Worm (Caenorhabditis elegans) whole organism, mixed stage, embryonic: Measurements from ENCODE around the gene nhr-124.

Experiments used
- M03D4.4 ChIP-seq: sonication (generic microtip); optimal IDR thresholded peaks from 2 replicates; lab custom pipeline; 2017; ENCODE audit warnings: mild to moderate bottlenecking, missing genetic modification characterization, missing compliant biosample characterization
- bed-3 ChIP-seq: fragments of 200-800 bp; sonication (Bioruptor generic); optimal IDR thresholded peaks from 3 replicates; lab custom pipeline; 2018; ENCODE audit warnings: mild to moderate bottlenecking, missing genetic modification characterization, moderate library complexity, missing compliant biosample characterization
- ceh-39 ChIP-seq: fragments of 150-350 bp; optimal IDR thresholded peaks from 2 replicates; lab custom pipeline; 2014; ENCODE audit warnings: missing biosample characterization, missing genetic modification characterization
- ceh-43 ChIP-seq: fragments of 200-800 bp; sonication (Bioruptor generic); optimal IDR thresholded peaks from 2 replicates; lab custom pipeline; 2018; ENCODE audit warnings: mild to moderate bottlenecking, missing genetic modification characterization, moderate library complexity, missing compliant biosample characterization
- ceh-83 ChIP-seq: fragments of 200-800 bp; sonication (Bioruptor generic); optimal IDR thresholded peaks from 2 replicates; lab custom pipeline; 2018; ENCODE audit warnings: mild to moderate bottlenecking, missing genetic modification characterization, missing compliant biosample characterization
- ces-1 ChIP-seq: fragments of 150-350 bp; optimal IDR thresholded peaks from 2 replicates; lab custom pipeline; 2014; ENCODE audit warnings: missing biosample characterization, missing genetic modification reagents, missing genetic modification characterization
- cnd-1 ChIP-seq: fragments of 200-800 bp; sonication (Bioruptor generic); optimal IDR thresholded peaks from 2 replicates; lab custom pipeline; 2018; ENCODE audit warnings: mild to moderate bottlenecking, missing genetic modification characterization, missing compliant biosample characterization
- drap-1 ChIP-seq: fragments of 200-800 bp; sonication (Bioruptor generic); optimal IDR thresholded peaks from 3 replicates; lab custom pipeline; 2018; ENCODE audit warnings: mild to moderate bottlenecking, missing genetic modification characterization, missing compliant biosample characterization
- elt-1 ChIP-seq: sonication (generic microtip); optimal IDR thresholded peaks from 2 replicates; lab custom pipeline; 2017; ENCODE audit warnings: missing genetic modification characterization, mild to moderate bottlenecking, missing compliant biosample characterization, antibody characterized with exemption, moderate library complexity, borderline replicate concordance; ENCODE audit not compliant: insufficient read depth
- flh-1 ChIP-seq: fragments of 200-800 bp; sonication (Bioruptor generic); optimal IDR thresholded peaks from 2 replicates; lab custom pipeline; 2018; ENCODE audit warnings: mild to moderate bottlenecking, missing genetic modification characterization, moderate library complexity, missing compliant biosample characterization
- ham-2 ChIP-seq: fragments of 200-800 bp; sonication (Bioruptor generic); optimal IDR thresholded peaks from 2 replicates; lab custom pipeline; 2018; ENCODE audit warnings: mild to moderate bottlenecking, missing genetic modification characterization, missing compliant biosample characterization
- hlh-1 ChIP-seq: fragments of 150-350 bp; optimal IDR thresholded peaks from 2 replicates; lab custom pipeline; 2014; ENCODE audit warnings: missing biosample characterization, missing genetic modification reagents, missing genetic modification characterization
- lin-13 ChIP-seq: fragments of 150-350 bp; optimal IDR thresholded peaks from 2 replicates; lab custom pipeline; 2014; ENCODE audit warnings: missing biosample characterization, missing genetic modification characterization
- lin-32 ChIP-seq: fragments of 200-800 bp; sonication (Bioruptor generic); optimal IDR thresholded peaks from 2 replicates; lab custom pipeline; 2018; ENCODE audit warnings: mild to moderate bottlenecking, missing genetic modification characterization, missing compliant biosample characterization
- lsy-2 ChIP-seq: fragments of 150-350 bp; optimal IDR thresholded peaks from 2 replicates; lab custom pipeline; 2014; ENCODE audit warnings: missing biosample characterization, missing genetic modification characterization
- mab-5 ChIP-seq: fragments of 150-350 bp; optimal IDR thresholded peaks from 2 replicates; lab custom pipeline; 2014; ENCODE audit warnings: missing biosample characterization, missing genetic modification characterization
- mep-1 ChIP-seq: fragments of 150-350 bp; optimal IDR thresholded peaks from 2 replicates; lab custom pipeline; 2017; ENCODE audit warnings: missing biosample characterization, missing genetic modification reagents, missing genetic modification characterization, inconsistent platforms
- mls-2 ChIP-seq: sonication (generic microtip); optimal IDR thresholded peaks from 2 replicates; lab custom pipeline; 2016; ENCODE audit warnings: mild to moderate bottlenecking, missing genetic modification characterization, moderate library complexity, missing compliant biosample characterization
- nhr-12 ChIP-seq: fragments of 150-350 bp; optimal IDR thresholded peaks from 2 replicates; lab custom pipeline; 2014; ENCODE audit warnings: missing biosample characterization, missing genetic modification characterization
- nhr-2 ChIP-seq: fragments of 150-350 bp; optimal IDR thresholded peaks from 2 replicates; lab custom pipeline; 2014; ENCODE audit warnings: missing biosample characterization, missing genetic modification characterization
- nhr-237 ChIP-seq: fragments of 150-350 bp; optimal IDR thresholded peaks from 2 replicates; lab custom pipeline; 2014; ENCODE audit warnings: missing biosample characterization, missing genetic modification characterization
- nhr-28 ChIP-seq: fragments of 150-350 bp; optimal IDR thresholded peaks from 2 replicates; lab custom pipeline; 2014; ENCODE audit warnings: missing biosample characterization, missing genetic modification characterization
- nhr-76 ChIP-seq: sonication (generic microtip); optimal IDR thresholded peaks from 2 replicates; lab custom pipeline; 2017; ENCODE audit warnings: missing biosample characterization, missing genetic modification characterization
- pha-4 ChIP-seq: fragments of 150-350 bp; optimal IDR thresholded peaks from 2 replicates; lab custom pipeline; 2018; ENCODE audit warnings: missing biosample characterization, missing genetic modification reagents, missing genetic modification characterization
- sem-2 ChIP-seq: fragments of 200-800 bp; sonication (Bioruptor generic); optimal IDR thresholded peaks from 2 replicates; lab custom pipeline; 2018; ENCODE audit warnings: mild to moderate bottlenecking, missing genetic modification characterization, missing compliant biosample characterization
- tbx-8 ChIP-seq: fragments of 200-800 bp; sonication (Bioruptor generic); optimal IDR thresholded peaks from 2 replicates; lab custom pipeline; 2018; ENCODE audit warnings: mild to moderate bottlenecking, missing genetic modification characterization, moderate library complexity, missing compliant biosample characterization
- unc-120 ChIP-seq: sonication (generic microtip); optimal IDR thresholded peaks from 2 replicates; lab custom pipeline; 2017; ENCODE audit warnings: missing genetic modification characterization, missing compliant biosample characterization; ENCODE audit not compliant: poor library complexity, severe bottlenecking
- unc-39 ChIP-seq: fragments of 150-350 bp; optimal IDR thresholded peaks from 2 replicates; lab custom pipeline; 2014; ENCODE audit warnings: missing biosample characterization, missing genetic modification characterization
- unc-62 ChIP-seq: fragments of 150-350 bp; optimal IDR thresholded peaks from 2 replicates; lab custom pipeline; 2014; ENCODE audit warnings: missing biosample characterization, missing genetic modification reagents, missing genetic modification characterization
- zip-8 ChIP-seq: fragments of 150-350 bp; optimal IDR thresholded peaks from 2 replicates; lab custom pipeline; 2014; ENCODE audit warnings: missing biosample characterization, missing genetic modification characterization
- ztf-11 ChIP-seq: fragments of 150-350 bp; optimal IDR thresholded peaks from 2 replicates; lab custom pipeline; 2014; ENCODE audit warnings: missing biosample characterization, missing genetic modification characterization

Gene nhr-124

ce11 chrV:3905841-3906240 is 19.8 kb upstream of the nhr-124 start, which contains the start of gene nhr-156:
TSS of gene nhr-156 (plus strand) at chrV:3906106.
- TF ChIP-seq mep-1 (no peak), ceh-83 (GFP tag; lab: Kevin White, UChicago) (no peak), zip-8 (no peak), drap-1 (no peak), unc-39 (tag; lab: Kevin White, UChicago) (no peak), unc-62 (GFP tag; lab: Kevin White, UChicago) (no peak), ztf-11 (tag; lab: Kevin White, UChicago) (no peak), ceh-39 (no peak), nhr-12 (no peak), ceh-43 (GFP tag; lab: Kevin White, UChicago) (no peak), ham-2 (GFP tag; lab: Kevin White, UChicago) (no peak), unc-120 (no peak), M03D4.4 (tag; lab: Kevin White, UChicago) (no peak), nhr-2 (tag; lab: Kevin White, UChicago) (no peak), sem-2 (GFP tag; lab: Kevin White, UChicago) (no peak), hlh-1 (tag; lab: Kevin White, UChicago) (no peak), nhr-237 (tag; lab: Kevin White, UChicago) (no peak), ces-1 (GFP tag; lab: Kevin White, UChicago) (no peak)
- TF ChIP-seq, all 35 proteins: peak for 0

- TF ChIP-seq nhr-12, result no peak
These were observed 17.4 kb upstream of the nhr-124 start for ce11 chrV:3903424-3903823.

ce11 chrV:3902458-3903157 is 16.6 kb upstream of the nhr-124 start, which contains the start of the genes str-229 and srh-190:
TSS of gene str-229 (minus strand) at chrV:3902558.
TSS of gene srh-190 (plus strand) at chrV:3903107.
- TF ChIP-seq ces-1 (GFP tag; lab: Kevin White, UChicago) (no peak), ceh-83 (GFP tag; lab: Kevin White, UChicago) (no peak), unc-120 (no peak)

- TF ChIP-seq bed-3, result no peak
- TF ChIP-seq mab-5 (tag; lab: Kevin White, UChicago), result no peak
- TF ChIP-seq nhr-2 (tag; lab: Kevin White, UChicago), result no peak
- no peak for TF ChIP-seq nhr-76
- TF ChIP-seq ceh-83 (GFP tag; lab: Kevin White, UChicago), result no peak
- no peak for TF ChIP-seq lin-13
- TF ChIP-seq tbx-8 (GFP tag; lab: Kevin White, UChicago), result no peak
- TF ChIP-seq elt-1, result no peak
- no peak for TF ChIP-seq cnd-1 (tag; lab: Kevin White, UChicago)
- TF ChIP-seq unc-39 (tag; lab: Kevin White, UChicago), result no peak
- TF ChIP-seq pha-4 (tag; lab: Kevin White, UChicago), result no peak
- no peak for TF ChIP-seq ztf-11 (tag; lab: Kevin White, UChicago)
- no peak for TF ChIP-seq drap-1
- no peak for TF ChIP-seq mep-1
- no peak for TF ChIP-seq mls-2 (tag; lab: Kevin White, UChicago)
These were observed 14.1 kb upstream of the nhr-124 start, which contains the start of gene irld-22 for ce11 chrV:3900102-3900501. TSS of gene irld-22 (minus strand) at chrV:3900202.

ce11 chrV:3896018-3896417 is 10.0 kb upstream of the nhr-124 start:
- TF ChIP-seq zip-8 (peak; percentile 99), drap-1 (no peak)

- TF ChIP-seq lin-32 (GFP tag; lab: Kevin White, UChicago) (no peak), ham-2 (GFP tag; lab: Kevin White, UChicago) (no peak), tbx-8 (GFP tag; lab: Kevin White, UChicago) (no peak), nhr-28 (tag; lab: Kevin White, UChicago) (no peak), nhr-237 (tag; lab: Kevin White, UChicago) (no peak), nhr-76 (no peak), lsy-2 (tag; lab: Kevin White, UChicago) (no peak), flh-1 (GFP tag; lab: Kevin White, UChicago) (no peak)
These were observed 8.7 kb upstream of the nhr-124 start, which contains the start of gene sre-9 for ce11 chrV:3894661-3895060. TSS of gene sre-9 (plus strand) at chrV:3894961.
